Fruit fly (Drosophila melanogaster) whole organism, embryonic: Measurements from ENCODE around the gene P5CDh2.

ENCODE experiments used
- Ada2b ChIP-seq: fragments of 200-800 bp; sonication (Bioruptor generic); IDR thresholded peaks from 2 replicates; pipeline ENCODE4 v1.3.6; 2022; ENCODE audit warnings: missing biosample characterization, missing genetic modification characterization
- Awh ChIP-seq: fragments of 200-800 bp; sonication (Bioruptor generic); IDR thresholded peaks from 2 replicates; pipeline ENCODE4, ENCODE4 v1.3.6; 2022; ENCODE audit warnings: missing biosample characterization, missing genetic modification characterization
- Blimp-1 ChIP-seq: fragments of 200-800 bp; sonication (Bioruptor generic); optimal IDR thresholded peaks from 3 replicates; lab custom pipeline; 2018; ENCODE audit warnings: missing biosample characterization, missing genetic modification characterization, mild to moderate bottlenecking, moderate library complexity, missing genetic modification reagents
- CG10209 ChIP-seq: fragments of 200-800 bp; sonication (Bioruptor generic); optimal IDR thresholded peaks from 3 replicates; lab custom pipeline; 2017; ENCODE audit warnings: missing biosample characterization, mild to moderate bottlenecking, missing genetic modification characterization, missing genetic modification reagents
- CG10959 ChIP-seq: fragments of 200-800 bp; sonication (Bioruptor generic); IDR thresholded peaks from 2 replicates; pipeline ENCODE4 v1.3.6; 2022; ENCODE audit warnings: missing biosample characterization, missing genetic modification characterization
- CG12659 ChIP-seq: fragments of 200-800 bp; sonication (Bioruptor generic); optimal IDR thresholded peaks from 3 replicates; lab custom pipeline; 2017; ENCODE audit warnings: mild to moderate bottlenecking, missing biosample characterization, missing genetic modification reagents, missing genetic modification characterization
- CG14441 ChIP-seq: fragments of 200-800 bp; sonication (Bioruptor generic); IDR thresholded peaks from 2 replicates; pipeline ENCODE4 v1.3.6; 2022; ENCODE audit warnings: missing biosample characterization, missing genetic modification characterization
- CG17802 ChIP-seq: fragments of 200-800 bp; sonication (Bioruptor generic); optimal IDR thresholded peaks from 2 replicates; lab custom pipeline; 2018; ENCODE audit warnings: missing biosample characterization, mild to moderate bottlenecking, missing genetic modification characterization, moderate library complexity
- CG31388 ChIP-seq: fragments of 200-800 bp; sonication (Bioruptor generic); optimal IDR thresholded peaks from 2 replicates; lab custom pipeline; 2016; ENCODE audit warnings: missing biosample characterization, missing genetic modification characterization
- CG32772 ChIP-seq: fragments of 200-800 bp; sonication (Bioruptor generic); IDR thresholded peaks from 2 replicates; pipeline ENCODE4 v1.3.6; 2022; ENCODE audit warnings: missing biosample characterization, missing genetic modification characterization
- CG4282 ChIP-seq: fragments of 200-800 bp; sonication (Bioruptor generic); optimal IDR thresholded peaks from 2 replicates; lab custom pipeline; 2016; ENCODE audit warnings: missing biosample characterization, missing genetic modification characterization
- CG43689 ChIP-seq: fragments of 200-800 bp; sonication (Bioruptor generic); IDR thresholded peaks from 2 replicates; pipeline ENCODE4 v1.3.6; 2022; ENCODE audit warnings: missing biosample characterization, missing genetic modification characterization
- CG8478 ChIP-seq: fragments of >200 bp; optimal IDR thresholded peaks from 2 replicates; lab custom pipeline; 2018
- CG9437 ChIP-seq: fragments of 200-800 bp; sonication (Bioruptor generic); optimal IDR thresholded peaks from 2 replicates; lab custom pipeline; 2018; ENCODE audit warnings: missing biosample characterization, mild to moderate bottlenecking, missing genetic modification characterization
- CG9932 ChIP-seq: fragments of 200-800 bp; sonication (Bioruptor generic); IDR thresholded peaks from 2 replicates; pipeline ENCODE4 v1.3.6; 2022; ENCODE audit warnings: missing biosample characterization, missing genetic modification characterization
- Camta ChIP-seq: fragments of 200-800 bp; sonication (Bioruptor generic); optimal IDR thresholded peaks from 2 replicates; lab custom pipeline; 2016; ENCODE audit warnings: missing biosample characterization, missing genetic modification characterization
- E2f1 ChIP-seq: fragments of 200-800 bp; sonication (Bioruptor generic); IDR thresholded peaks from 2 replicates; pipeline ENCODE4 v1.3.6; 2022; ENCODE audit warnings: missing biosample characterization, missing genetic modification characterization
- Eip74EF ChIP-seq, 2 experiments: fragments of 200-800 bp in 1 of 2; fragments of >200 bp in 1 of 2; sonication (Bioruptor generic) in 1 of 2; optimal IDR thresholded peaks; 2 replicates each; lab custom pipeline; 2017 to 2019; ENCODE audit warnings: missing biosample characterization in 2 of 2, missing genetic modification characterization in 2 of 2, mild to moderate bottlenecking in 1 of 2, moderate library complexity in 1 of 2
- Gsc ChIP-seq: fragments of 200-800 bp; sonication (Bioruptor generic); IDR thresholded peaks from 2 replicates; pipeline ENCODE4 v1.3.6; 2022; ENCODE audit warnings: missing biosample characterization, missing genetic modification characterization
- HLH54F ChIP-seq: fragments of 200-800 bp; sonication (Bioruptor generic); optimal IDR thresholded peaks from 3 replicates; lab custom pipeline; 2016; ENCODE audit warnings: missing biosample characterization, missing genetic modification characterization
- Hr78 ChIP-seq, 2 experiments: fragments of 200-800 bp in 1 of 2; fragments of >200 bp in 1 of 2; sonication (Bioruptor generic) in 1 of 2; optimal IDR thresholded peaks; 2 replicates each; lab custom pipeline; 2017 to 2019; ENCODE audit warnings: missing biosample characterization in 2 of 2, missing genetic modification characterization in 2 of 2, mild to moderate bottlenecking in 1 of 2, moderate library complexity in 1 of 2
- Kr ChIP-seq: fragments of 200-800 bp; sonication (Bioruptor generic); optimal IDR thresholded peaks from 2 replicates; lab custom pipeline; 2017; ENCODE audit warnings: missing biosample characterization, mild to moderate bottlenecking, missing genetic modification characterization
- Lim3 ChIP-seq: fragments of 200-800 bp; sonication (Bioruptor generic); IDR thresholded peaks from 2 replicates; pipeline ENCODE4 v1.3.6; 2022; ENCODE audit warnings: missing biosample characterization, missing genetic modification characterization
- MTF-1 ChIP-seq: fragments of 200-800 bp; sonication (Bioruptor generic); optimal IDR thresholded peaks from 2 replicates; lab custom pipeline; 2018; ENCODE audit warnings: missing biosample characterization, mild to moderate bottlenecking, missing genetic modification characterization, borderline replicate concordance
- Myb ChIP-seq: fragments of 200-800 bp; sonication (Bioruptor generic); optimal IDR thresholded peaks from 2 replicates; lab custom pipeline; 2016; ENCODE audit warnings: missing biosample characterization, missing genetic modification characterization
- NK7.1 ChIP-seq: fragments of 200-800 bp; sonication (Bioruptor generic); optimal IDR thresholded peaks from 3 replicates; lab custom pipeline; 2016; ENCODE audit warnings: missing biosample characterization, missing genetic modification characterization
- Rfx ChIP-seq: fragments of 200-800 bp; sonication (Bioruptor generic); IDR thresholded peaks from 2 replicates; pipeline ENCODE4 v1.3.6; 2022; ENCODE audit warnings: missing biosample characterization, missing genetic modification characterization
- Sin3A ChIP-seq: fragments of >200 bp; optimal IDR thresholded peaks from 2 replicates; lab custom pipeline; 2018
- al ChIP-seq: fragments of 200-800 bp; sonication (Bioruptor generic); IDR thresholded peaks from 2 replicates; pipeline ENCODE4 v1.3.6; 2022; ENCODE audit warnings: missing biosample characterization, missing genetic modification characterization
- amos ChIP-seq: fragments of 200-800 bp; sonication (Bioruptor generic); IDR thresholded peaks from 2 replicates; pipeline ENCODE4 v1.3.6; 2022; ENCODE audit warnings: missing biosample characterization, missing genetic modification characterization; ENCODE audit not compliant: partially characterized antibody
- ase ChIP-seq: fragments of 200-800 bp; sonication (Bioruptor generic); IDR thresholded peaks from 3 replicates; pipeline ENCODE4 v1.3.6; 2022; ENCODE audit warnings: missing biosample characterization, missing genetic modification characterization
- bab2 ChIP-seq: fragments of 200-800 bp; sonication (Bioruptor generic); optimal IDR thresholded peaks from 2 replicates; lab custom pipeline; 2016; ENCODE audit warnings: missing biosample characterization, missing genetic modification characterization
- en ChIP-seq: fragments of 200-800 bp; sonication (Bioruptor generic); optimal IDR thresholded peaks from 2 replicates; lab custom pipeline; 2016; ENCODE audit warnings: missing biosample characterization, missing genetic modification characterization
- fd102C ChIP-seq: fragments of 200-800 bp; sonication (Bioruptor generic); optimal IDR thresholded peaks from 2 replicates; lab custom pipeline; 2018; ENCODE audit warnings: missing biosample characterization, mild to moderate bottlenecking, missing genetic modification characterization, moderate library complexity
- fd64A ChIP-seq: fragments of 200-800 bp; sonication (Bioruptor generic); optimal IDR thresholded peaks from 3 replicates; lab custom pipeline; 2018; ENCODE audit warnings: missing biosample characterization, mild to moderate bottlenecking, missing genetic modification characterization
- ftz-f1 ChIP-seq: fragments of 200-800 bp; sonication (Bioruptor generic); optimal IDR thresholded peaks from 2 replicates; lab custom pipeline; 2016; ENCODE audit warnings: missing biosample characterization, missing genetic modification characterization
- gsb-n ChIP-seq: fragments of 200-800 bp; sonication (Bioruptor generic); optimal IDR thresholded peaks from 3 replicates; lab custom pipeline; 2018; ENCODE audit warnings: missing biosample characterization, mild to moderate bottlenecking, missing genetic modification characterization
- inv ChIP-seq: fragments of 200-800 bp; sonication (Bioruptor generic); IDR thresholded peaks from 2 replicates; pipeline ENCODE4 v1.3.6; 2022; ENCODE audit warnings: missing biosample characterization, missing genetic modification characterization; ENCODE audit not compliant: partially characterized antibody
- kay ChIP-seq: fragments of 200-800 bp; sonication (Bioruptor generic); optimal IDR thresholded peaks from 2 replicates; lab custom pipeline; 2016; ENCODE audit warnings: missing biosample characterization, missing genetic modification characterization
- lbe ChIP-seq: fragments of 200-800 bp; sonication (Bioruptor generic); optimal IDR thresholded peaks from 2 replicates; lab custom pipeline; 2016; ENCODE audit warnings: missing biosample characterization, mild to moderate bottlenecking, missing genetic modification characterization
- lola ChIP-seq, 3 experiments: fragments of >200 bp in 2 of 3; fragments of 200-800 bp in 1 of 3; sonication (Bioruptor generic) in 1 of 3; optimal IDR thresholded peaks; 2 replicates each; lab custom pipeline; 2017 to 2019; ENCODE audit warnings: missing biosample characterization in 3 of 3, missing genetic modification characterization in 3 of 3, mild to moderate bottlenecking in 1 of 3, moderate library complexity in 1 of 3
- p53 ChIP-seq: fragments of 200-800 bp; sonication (Bioruptor generic); optimal IDR thresholded peaks from 2 replicates; lab custom pipeline; 2016; ENCODE audit warnings: missing biosample characterization, missing genetic modification characterization
- phol ChIP-seq: fragments of 200-800 bp; sonication (Bioruptor generic); optimal IDR thresholded peaks from 3 replicates; lab custom pipeline; 2018; ENCODE audit warnings: missing biosample characterization, mild to moderate bottlenecking, missing genetic modification characterization, moderate library complexity
- pnt ChIP-seq: fragments of 200-800 bp; sonication (Bioruptor generic); optimal IDR thresholded peaks from 3 replicates; lab custom pipeline; 2016; ENCODE audit warnings: missing biosample characterization, missing genetic modification characterization
- pum ChIP-seq: fragments of 200-800 bp; sonication (Bioruptor generic); optimal IDR thresholded peaks from 2 replicates; lab custom pipeline; 2016; ENCODE audit warnings: missing biosample characterization, missing genetic modification characterization
- sens-2 ChIP-seq: fragments of 200-800 bp; sonication (Bioruptor generic); IDR thresholded peaks from 2 replicates; pipeline ENCODE4 v1.3.6; 2022; ENCODE audit warnings: missing biosample characterization, missing genetic modification characterization
- sima ChIP-seq: fragments of 200-800 bp; sonication (Bioruptor generic); optimal IDR thresholded peaks from 2 replicates; lab custom pipeline; 2016; ENCODE audit warnings: missing biosample characterization, missing genetic modification characterization
- so ChIP-seq: fragments of 200-800 bp; sonication (Bioruptor generic); IDR thresholded peaks from 3 replicates; pipeline ENCODE4 v1.3.6; 2022; ENCODE audit warnings: missing biosample characterization, missing genetic modification characterization
- wor ChIP-seq: fragments of 200-800 bp; sonication (Bioruptor generic); IDR thresholded peaks from 2 replicates; pipeline ENCODE4 v1.3.6; 2022; ENCODE audit warnings: missing biosample characterization, missing genetic modification characterization

The P5CDh2 gene

DNA sequence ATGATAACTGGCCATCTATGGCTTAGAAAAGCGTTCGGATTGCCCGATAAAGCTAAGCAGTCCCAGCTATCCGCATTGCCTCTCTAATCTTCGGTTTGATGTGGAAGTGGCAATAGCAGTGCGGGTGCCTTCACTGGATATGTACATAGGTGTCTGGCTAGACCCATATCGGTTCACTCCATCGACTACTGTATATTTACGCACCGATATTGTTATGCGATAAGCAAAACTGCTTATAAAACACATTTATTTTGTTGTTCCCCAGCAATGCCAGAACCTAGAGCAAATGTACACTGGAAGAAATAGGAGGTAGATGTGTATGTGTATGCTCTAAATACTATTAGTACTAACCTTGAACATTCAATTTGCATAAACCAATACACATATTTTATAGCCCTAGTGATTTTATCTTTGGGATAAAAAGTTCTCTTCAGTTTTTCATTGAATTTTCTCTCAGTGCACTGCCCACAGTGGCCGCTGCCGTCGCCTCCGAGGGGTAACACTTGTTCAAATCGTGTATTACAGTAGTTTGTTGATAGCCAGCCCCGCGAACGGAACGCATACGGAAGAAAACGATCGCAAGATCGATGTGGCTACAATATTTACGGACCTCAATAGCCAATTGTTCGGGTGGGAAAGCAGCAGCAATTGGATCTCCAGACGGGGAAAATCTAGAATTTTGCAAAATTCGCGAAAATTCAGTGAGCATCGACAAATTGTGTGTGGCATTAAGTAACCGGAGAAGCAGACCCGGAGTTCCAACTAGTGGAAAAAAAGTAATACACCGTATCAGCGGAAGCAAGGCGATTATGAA is 7.4 kb upstream of the P5CDh2 start, which contains the start of gene CG31431 (continued):
- TF ChIP-seq p53 (GFP tag; lab: Kevin White, UChicago): peak; percentile 82
- TF ChIP-seq MTF-1 (GFP tag; lab: Kevin White, UChicago): peak; percentile 93
- TF ChIP-seq pum (GFP tag; lab: Kevin White, UChicago): peak; percentile 97
- peak; percentile 43 for TF ChIP-seq Kr (GFP tag; lab: Kevin White, UChicago)
- peak; percentile 97 for TF ChIP-seq so (GFP tag; lab: Robert Waterston, UW)
- no peak for TF ChIP-seq Sin3A
- TF ChIP-seq CG9932 (GFP tag; lab: Robert Waterston, UW): peak; percentile 96
- TF ChIP-seq CG14441 (GFP tag; lab: Robert Waterston, UW): peak; percentile 97
- TF ChIP-seq amos: no peak
- peak; percentile 83 for TF ChIP-seq fd64A
- TF ChIP-seq ftz-f1 (GFP tag; lab: Kevin White, UChicago): peak; percentile 83
- TF ChIP-seq en (GFP tag; lab: Kevin White, UChicago): peak; percentile 95
- TF ChIP-seq CG4282 (GFP tag; lab: Kevin White, UChicago): peak; percentile 92
- peak; percentile 95 for TF ChIP-seq Awh (GFP tag; lab: Robert Waterston, UW)
- peak; percentile 96 for TF ChIP-seq CG31388
- peak; percentile 94 for TF ChIP-seq phol (tag; lab: Kevin White, UChicago)
- peak in 1 of 3 experiments; percentile 91 for TF ChIP-seq lola (GFP tag; optimal IDR thresholded peaks at IDR 0.05; lab: Kevin White, UChicago)
- TF ChIP-seq CG10209 (GFP tag; lab: Kevin White, UChicago): peak; percentile 97
- TF ChIP-seq Lim3: peak; percentile 79
- peak; percentile 95 for TF ChIP-seq Blimp-1 (GFP tag; lab: Kevin White, UChicago)
- TF ChIP-seq CG32772: peak; percentile 97
- peak; percentile 90 for TF ChIP-seq CG9437
- TF ChIP-seq Gsc (GFP tag; lab: Robert Waterston, UW): no peak; the same call in none of the 2 replicates
- TF ChIP-seq HLH54F (GFP tag; lab: Kevin White, UChicago): peak; percentile 97
- peak; percentile 75 for TF ChIP-seq fd102C (GFP tag; lab: Kevin White, UChicago)
- TF ChIP-seq pnt (GFP tag; lab: Kevin White, UChicago): peak; percentile 95
- peak; percentile 93 for TF ChIP-seq sens-2 (GFP tag; lab: Robert Waterston, UW)
- TF ChIP-seq Rfx (GFP tag; lab: Robert Waterston, UW): peak; percentile 99
- TF ChIP-seq NK7.1 (GFP tag; lab: Kevin White, UChicago): peak; percentile 97
- TF ChIP-seq CG8478 (lab: Kevin White, UChicago): no peak
- TF ChIP-seq wor (GFP tag; lab: Robert Waterston, UW): peak; percentile 90
- peak; percentile 98 for TF ChIP-seq bab2 (GFP tag; lab: Kevin White, UChicago)
- TF ChIP-seq CG43689 (GFP tag; lab: Robert Waterston, UW): peak; percentile 95
- peak; percentile 98 for TF ChIP-seq Ada2b (GFP tag; lab: Robert Waterston, UW)
- TF ChIP-seq Myb (GFP tag; lab: Kevin White, UChicago): peak; percentile 90
- peak; percentile 98 for TF ChIP-seq CG12659 (GFP tag; lab: Kevin White, UChicago)
- peak; percentile 79 for TF ChIP-seq CG17802 (tag; lab: Kevin White, UChicago)
- TF ChIP-seq CG10959 (GFP tag; lab: Robert Waterston, UW): peak; percentile 95
- peak; percentile 96 for TF ChIP-seq al (GFP tag; lab: Robert Waterston, UW)
- peak; percentile 96 for TF ChIP-seq Camta (GFP tag; lab: Kevin White, UChicago)
- no peak for TF ChIP-seq inv (GFP tag; lab: Robert Waterston, UW)
- TF ChIP-seq Eip74EF (GFP tag; optimal IDR thresholded peaks at IDR 0.05; lab: Kevin White, UChicago): peak in 1 of 2 experiments; percentile 96
- peak; percentile 58 for TF ChIP-seq lbe (GFP tag; lab: Kevin White, UChicago)
- peak; percentile 95 for TF ChIP-seq kay (GFP tag; lab: Kevin White, UChicago)
- TF ChIP-seq Hr78 (GFP tag; optimal IDR thresholded peaks at IDR 0.05; lab: Kevin White, UChicago): peak in 1 of 2 experiments; percentile 76
- TF ChIP-seq E2f1 (GFP tag; lab: Robert Waterston, UW): peak; percentile 97
- TF ChIP-seq ase (GFP tag; lab: Robert Waterston, UW): peak; percentile 96
- TF ChIP-seq gsb-n (tag; lab: Kevin White, UChicago): peak; percentile 93
- TF ChIP-seq sima: peak; percentile 94
